Fruit fly (Drosophila melanogaster): ENCODE results near the gene ed.
A peak's percentile ranks its signal among the peaks of the same experiment; 100 is the strongest.

Gene ed

DNA sequence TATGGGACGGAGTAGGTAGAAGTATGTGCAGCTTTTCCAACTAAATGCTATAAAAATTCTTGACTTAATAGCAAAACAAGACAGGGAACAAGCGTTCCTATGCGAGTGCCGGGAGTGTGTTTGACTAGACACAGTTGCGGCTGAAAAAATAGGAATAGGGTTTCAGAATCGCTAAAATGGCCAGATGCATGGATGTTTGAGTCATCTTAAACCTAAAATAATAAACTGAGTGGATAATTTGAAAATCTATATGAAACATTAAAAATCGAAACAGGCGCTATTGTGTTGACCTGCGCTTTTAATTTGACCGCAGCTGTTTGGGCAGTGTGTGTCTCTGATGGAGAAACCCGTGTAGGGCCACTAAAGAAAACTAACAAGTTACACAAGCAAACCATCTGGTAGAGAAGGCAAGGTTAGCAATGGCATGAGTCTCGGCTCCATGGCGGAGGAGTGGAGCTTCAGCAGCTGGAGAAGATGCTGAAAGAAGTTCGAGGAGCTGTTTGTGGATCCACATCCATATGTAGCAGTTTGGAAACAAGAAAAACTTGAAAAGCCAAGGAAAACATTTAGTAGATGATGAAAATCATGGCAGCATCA lies 62.6 kb downstream of the ed start:
- TF ChIP-seq CG5180 (GFP tag; optimal IDR thresholded peaks at IDR 0.05) (no peak), pnt (GFP tag; optimal IDR thresholded peaks at IDR 0.05) (peak; percentile 77), Nf-YA (GFP tag; IDR thresholded peaks at IDR 0.05) (no peak), crp (GFP tag; optimal IDR thresholded peaks at IDR 0.05) (peak in 1 of 2 experiments; percentile 30), Gug (GFP tag; IDR thresholded peaks at IDR 0.05) (peak; percentile 80), MESR4 (GFP tag; optimal IDR thresholded peaks at IDR 0.05) (peak; percentile 3), Dip2 (GFP tag; IDR thresholded peaks at IDR 0.05) (no peak), CG10543 (GFP tag; optimal IDR thresholded peaks at IDR 0.05) (no peak), hbn (GFP tag; IDR thresholded peaks at IDR 0.05; ENCODE audit: partially characterized antibody) (no peak), gem (tag; optimal IDR thresholded peaks at IDR 0.05) (peak; percentile 85), gsb (GFP tag; IDR thresholded peaks at IDR 0.05) (no peak), CG7928 (GFP tag; optimal IDR thresholded peaks at IDR 0.05) (peak; percentile 9), ci (GFP tag; IDR thresholded peaks at IDR 0.05) (peak; percentile 94), Hsf (GFP tag; optimal IDR thresholded peaks at IDR 0.05) (peak; percentile 78), dysf (GFP tag; IDR thresholded peaks at IDR 0.05) (peak; percentile 89), Dp (GFP tag; optimal IDR thresholded peaks at IDR 0.05) (no peak), CG18011 (GFP tag; optimal IDR thresholded peaks at IDR 0.05) (peak; percentile 41), nerfin-2 (GFP tag; IDR thresholded peaks at IDR 0.05; ENCODE audit: partially characterized antibody) (no peak), zen (tag; optimal IDR thresholded peaks at IDR 0.05) (peak; percentile 1), Xrp1 (GFP tag; IDR thresholded peaks at IDR 0.05) (peak; percentile 88), CG14014 (GFP tag; IDR thresholded peaks at IDR 0.05) (peak; percentile 80), CG11696 (GFP tag; IDR thresholded peaks at IDR 0.05) (peak; percentile 93), CG30403 (GFP tag; optimal IDR thresholded peaks at IDR 0.05) (peak; percentile 81), tna (GFP tag; IDR thresholded peaks at IDR 0.05; ENCODE audit: partially characterized antibody) (no peak), CG4424 (GFP tag; optimal IDR thresholded peaks at IDR 0.05) (peak; percentile 80), CG2199 (GFP tag; IDR thresholded peaks at IDR 0.05) (0 out of 3 replicates have a peak, but pooled peaks have one; percentile 42), chm (GFP tag; IDR thresholded peaks at IDR 0.05) (peak; percentile 84), Mad (GFP tag; optimal IDR thresholded peaks at IDR 0.05) (peak; percentile 63), pros (GFP tag; optimal IDR thresholded peaks at IDR 0.05) (no peak), maf-S (GFP tag; optimal IDR thresholded peaks at IDR 0.05) (peak; percentile 58), CG11398 (GFP tag; optimal IDR thresholded peaks at IDR 0.05) (peak; percentile 7), slp2 (GFP tag; optimal IDR thresholded peaks at IDR 0.05) (peak; percentile 65), CG9437 (GFP tag; optimal IDR thresholded peaks at IDR 0.05) (peak; percentile 58), CG30020 (tag; optimal IDR thresholded peaks at IDR 0.05) (no peak), cwo (GFP tag; optimal IDR thresholded peaks at IDR 0.05) (peak; percentile 67), CG17829 (tag; optimal IDR thresholded peaks at IDR 0.05) (peak; percentile 69), CG12299 (tag; optimal IDR thresholded peaks at IDR 0.05) (peak; percentile 11), CG7987 (GFP tag; optimal IDR thresholded peaks at IDR 0.05) (no peak), Max (GFP tag; optimal IDR thresholded peaks at IDR 0.05) (peak; percentile 47), dati (GFP tag; IDR thresholded peaks at IDR 0.05) (peak; percentile 68; the same call in 1 of the 2 replicates), Oli (tag; optimal IDR thresholded peaks at IDR 0.05) (peak; percentile 77), ind (GFP tag; optimal IDR thresholded peaks at IDR 0.05) (peak; percentile 74), PHDP (tag; optimal IDR thresholded peaks at IDR 0.05) (peak; percentile 81), CG13287 (GFP tag; IDR thresholded peaks at IDR 0.05; ENCODE audit: partially characterized antibody) (no peak), lab (GFP tag; optimal IDR thresholded peaks at IDR 0.05) (peak; percentile 79), ato (GFP tag; IDR thresholded peaks at IDR 0.05; ENCODE audit: partially characterized antibody) (no peak), MTF-1 (GFP tag; optimal IDR thresholded peaks at IDR 0.05; ENCODE audit: borderline replicate concordance) (peak; percentile 43), Opbp (GFP tag; IDR thresholded peaks at IDR 0.05; ENCODE audit: partially characterized antibody) (no peak), fd64A (GFP tag; optimal IDR thresholded peaks at IDR 0.05) (peak; percentile 19)
